Worm (Caenorhabditis elegans): ENCODE measurements around the gene klp-3.

klp-3 gene

DNA sequence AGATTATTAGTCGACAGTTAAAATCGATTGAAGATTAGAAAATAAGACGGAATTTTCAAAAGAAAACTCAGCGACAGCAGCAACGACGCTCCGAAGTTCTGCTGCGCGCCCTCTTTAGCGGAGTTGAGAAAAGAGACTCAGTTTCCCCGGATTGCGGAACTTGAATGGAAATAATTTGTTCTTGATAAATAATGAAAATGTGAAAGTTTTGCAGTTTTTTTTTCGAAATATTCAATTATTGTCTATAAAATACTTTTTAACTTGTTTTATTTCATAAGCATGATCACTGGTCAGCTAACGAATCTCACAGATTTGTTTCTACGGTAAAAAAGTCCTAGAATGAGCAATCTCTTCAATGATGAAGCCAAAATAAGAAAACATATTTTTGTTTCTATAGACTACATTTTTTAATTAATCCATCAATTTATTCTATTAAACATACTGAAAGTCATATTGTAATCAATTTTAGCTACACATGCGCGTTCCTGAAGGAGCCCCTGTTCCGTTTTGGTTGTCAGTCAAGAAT is 15.4 kb downstream of the klp-3 start, which contains the start of the genes cec-3 and T09A5.15:
Gene cec-3, minus strand, starts transcription at position 116 of the 526 bp plus-strand sequence.
Gene T09A5.15, plus strand, starts transcription at position 476 of the 526 bp plus-strand sequence.
- TF ChIP-seq snu-23 (GFP tag; optimal IDR thresholded peaks at IDR 0.05) (peak; percentile 72), unc-130 (tag; optimal IDR thresholded peaks at IDR 0.05) (no peak), isw-1 (GFP tag; IDR thresholded peaks at IDR 0.05) (peak; percentile 40), unc-86 (tag; optimal IDR thresholded peaks at IDR 0.05) (peak; percentile 11), nhr-20 (tag; optimal IDR thresholded peaks at IDR 0.05) (peak; percentile 61), lin-15B (tag; optimal IDR thresholded peaks at IDR 0.05) (peak; percentile 20), hlh-4 (tag; optimal IDR thresholded peaks at IDR 0.05) (no peak), tbx-2 (tag; optimal IDR thresholded peaks at IDR 0.05) (peak; percentile 46), swsn-7 (tag; optimal IDR thresholded peaks at IDR 0.05) (peak; percentile 52), dsc-1 (tag; optimal IDR thresholded peaks at IDR 0.05) (peak; percentile 47), efl-1 (optimal IDR thresholded peaks at IDR 0.05) (peak; percentile 54 to 65), efl-1 (GFP tag; optimal IDR thresholded peaks at IDR 0.05 in 1 of 2) (peak; percentile 53 to 96), nhr-47 (tag; optimal IDR thresholded peaks at IDR 0.05) (peak; percentile 73), skn-1 (tag; optimal IDR thresholded peaks at IDR 0.05) (peak; percentile 45), nhr-237 (tag; optimal IDR thresholded peaks at IDR 0.05) (no peak), sup-37 (GFP tag; optimal IDR thresholded peaks at IDR 0.05) (no peak), lin-14 (GFP tag; optimal IDR thresholded peaks at IDR 0.05) (peak; percentile 56), blmp-1 (tag; optimal IDR thresholded peaks at IDR 0.05) (peak; percentile 36), nhr-90 (tag; optimal IDR thresholded peaks at IDR 0.05; ENCODE audit: poor library complexity) (peak; percentile 65), ets-5 (GFP tag; IDR thresholded peaks at IDR 0.05) (no peak), mab-9 (GFP tag; IDR thresholded peaks at IDR 0.05) (no peak), nhr-77 (tag; optimal IDR thresholded peaks at IDR 0.05) (peak; percentile 5), elt-3 (tag; optimal IDR thresholded peaks at IDR 0.05) (no peak), elt-2 (tag; optimal IDR thresholded peaks at IDR 0.05) (no peak), lir-3 (tag; optimal IDR thresholded peaks at IDR 0.05; ENCODE audit: poor library complexity) (peak; percentile 55), lin-13 (GFP tag; optimal IDR thresholded peaks at IDR 0.05) (no peak), unc-62 (GFP tag; optimal IDR thresholded peaks at IDR 0.05) (no peak), ztf-11 (tag; optimal IDR thresholded peaks at IDR 0.05) (peak in 1 of 2 experiments; percentile 63), aly-2 (tag; optimal IDR thresholded peaks at IDR 0.05) (no peak), sox-4 (tag; optimal IDR thresholded peaks at IDR 0.05) (no peak), pqm-1 (tag; optimal IDR thresholded peaks at IDR 0.05) (no peak), C04F5.9 (tag; optimal IDR thresholded peaks at IDR 0.05) (peak; percentile 23), mdl-1 (tag; optimal IDR thresholded peaks at IDR 0.05) (no peak), unc-98 (GFP tag; IDR thresholded peaks at IDR 0.05) (no peak), nhr-71 (tag; optimal IDR thresholded peaks at IDR 0.05) (peak; percentile 77), ceh-90 (tag; optimal IDR thresholded peaks at IDR 0.05) (no peak), C34B4.2 (tag; optimal IDR thresholded peaks at IDR 0.05) (no peak), snpc-4 (tag; optimal IDR thresholded peaks at IDR 0.05) (no peak), xbp-1 (tag; optimal IDR thresholded peaks at IDR 0.05) (peak; percentile 56), C16A3.4 (tag; optimal IDR thresholded peaks at IDR 0.05) (peak; percentile 66), fkh-8 (tag; optimal IDR thresholded peaks at IDR 0.05) (peak; percentile 51), dpl-1 (GFP tag; optimal IDR thresholded peaks at IDR 0.05) (peak; percentile 43 to 68 (median 57)), tlp-1 (tag; optimal IDR thresholded peaks at IDR 0.05) (no peak), irx-1 (tag; optimal IDR thresholded peaks at IDR 0.05) (peak; percentile 8), ceh-88 (GFP tag; IDR thresholded peaks at IDR 0.05) (peak; percentile 48; the same call in 1 of the 2 replicates), nhr-19 (GFP tag; conservative IDR thresholded peaks at IDR 0.05) (0 out of 2 replicates have a peak, but pooled peaks have one; percentile 14), pax-3 (tag; optimal IDR thresholded peaks at IDR 0.05) (peak; percentile 56), lsy-2 (tag; optimal IDR thresholded peaks at IDR 0.05) (peak; percentile 54 to 83), nhr-85 (tag) (peak; percentile 40), vab-15 (tag; optimal IDR thresholded peaks at IDR 0.05) (no peak), F16B12.6 (tag; optimal IDR thresholded peaks at IDR 0.05) (peak; percentile 18), lin-35 (GFP tag; optimal IDR thresholded peaks at IDR 0.05) (peak; percentile 40 to 71), rnt-1 (tag; optimal IDR thresholded peaks at IDR 0.05) (peak; percentile 49)
